Fruit fly (Drosophila melanogaster) whole organism, embryonic: Measurements from ENCODE around the gene CG8960.

ENCODE experiments used
- Adf1 ChIP-seq: fragments of 200-800 bp; sonication (Bioruptor generic); IDR thresholded peaks from 2 replicates; pipeline ENCODE4 v1.3.6; 2022; ENCODE audit warnings: missing biosample characterization, missing genetic modification characterization
- Bdp1 ChIP-seq: fragments of 200-800 bp; sonication (Bioruptor generic); optimal IDR thresholded peaks from 3 replicates; lab custom pipeline; 2016; ENCODE audit warnings: missing biosample characterization, missing genetic modification characterization
- CG10366 ChIP-seq: fragments of 200-800 bp; sonication (Bioruptor generic); IDR thresholded peaks from 2 replicates; pipeline ENCODE4 v1.3.6; 2022; ENCODE audit warnings: missing biosample characterization, missing genetic modification characterization
- CG10431 ChIP-seq: fragments of 200-800 bp; sonication (Bioruptor generic); optimal IDR thresholded peaks from 3 replicates; lab custom pipeline; 2018; ENCODE audit warnings: missing biosample characterization, mild to moderate bottlenecking, missing genetic modification characterization
- CG11504 ChIP-seq: fragments of 200-800 bp; sonication (Bioruptor generic); optimal IDR thresholded peaks from 3 replicates; lab custom pipeline; 2019; ENCODE audit warnings: missing biosample characterization, mild to moderate bottlenecking, missing genetic modification characterization, moderate library complexity
- CG12942 ChIP-seq: fragments of 200-800 bp; sonication (Bioruptor generic); optimal IDR thresholded peaks from 3 replicates; lab custom pipeline; 2016; ENCODE audit warnings: missing biosample characterization, missing genetic modification characterization
- CG14860 ChIP-seq: fragments of 200-800 bp; sonication (Bioruptor generic); IDR thresholded peaks from 3 replicates; pipeline ENCODE4 v1.3.6; 2022; ENCODE audit warnings: missing biosample characterization, missing genetic modification characterization; ENCODE audit not compliant: partially characterized antibody
- CG16779 ChIP-seq: fragments of 200-800 bp; sonication (Bioruptor generic); IDR thresholded peaks from 2 replicates; pipeline ENCODE4 v1.3.6; 2022; ENCODE audit warnings: missing biosample characterization, missing genetic modification characterization
- CG17359 ChIP-seq: fragments of 200-800 bp; sonication (Bioruptor generic); optimal IDR thresholded peaks from 3 replicates; lab custom pipeline; 2018; ENCODE audit warnings: missing biosample characterization, mild to moderate bottlenecking, missing genetic modification characterization, moderate library complexity
- CG2678 ChIP-seq: fragments of 200-800 bp; sonication (Bioruptor generic); optimal IDR thresholded peaks from 3 replicates; lab custom pipeline; 2019; ENCODE audit warnings: missing biosample characterization, mild to moderate bottlenecking, missing genetic modification characterization, moderate library complexity
- CG2712 ChIP-seq: fragments of 200-800 bp; optimal IDR thresholded peaks from 3 replicates; lab custom pipeline; 2019; ENCODE audit warnings: missing biosample characterization, mild to moderate bottlenecking, missing genetic modification characterization, moderate library complexity
- CG3281 ChIP-seq: fragments of 200-800 bp; sonication (Bioruptor generic); optimal IDR thresholded peaks from 3 replicates; lab custom pipeline; 2017; ENCODE audit warnings: missing biosample characterization, mild to moderate bottlenecking, missing genetic modification characterization
- CG33557 ChIP-seq: fragments of 200-800 bp; sonication (Bioruptor generic); optimal IDR thresholded peaks from 2 replicates; lab custom pipeline; 2019; ENCODE audit warnings: missing biosample characterization, mild to moderate bottlenecking, missing genetic modification characterization, moderate library complexity
- CG34422 ChIP-seq: fragments of 200-800 bp; sonication (Bioruptor generic); IDR thresholded peaks from 3 replicates; pipeline ENCODE4 v1.3.6; 2022; ENCODE audit warnings: missing biosample characterization, missing genetic modification characterization
- CG4617 ChIP-seq: fragments of 200-800 bp; sonication (Bioruptor generic); optimal IDR thresholded peaks from 3 replicates; lab custom pipeline; 2016; ENCODE audit warnings: missing biosample characterization, missing genetic modification characterization, borderline replicate concordance
- CG5245 ChIP-seq: fragments of 200-800 bp; sonication (Bioruptor generic); optimal IDR thresholded peaks from 3 replicates; lab custom pipeline; 2016; ENCODE audit warnings: missing biosample characterization, missing genetic modification characterization
- CG6765 ChIP-seq: fragments of 200-800 bp; sonication (Bioruptor generic); optimal IDR thresholded peaks from 3 replicates; lab custom pipeline; 2017; ENCODE audit warnings: missing biosample characterization, mild to moderate bottlenecking, missing genetic modification characterization
- CG8944 ChIP-seq: fragments of 200-800 bp; sonication (Bioruptor generic); optimal IDR thresholded peaks from 3 replicates; lab custom pipeline; 2016; ENCODE audit warnings: missing biosample characterization, missing genetic modification characterization
- HLH3B ChIP-seq: fragments of 200-800 bp; sonication (Bioruptor generic); IDR thresholded peaks from 2 replicates; pipeline ENCODE4 v1.3.6; 2022; ENCODE audit warnings: missing biosample characterization, missing genetic modification characterization
- HLH4C ChIP-seq: fragments of 200-800 bp; sonication (Bioruptor generic); IDR thresholded peaks from 3 replicates; pipeline ENCODE4 v1.3.6; 2022; ENCODE audit warnings: missing biosample characterization, missing genetic modification characterization; ENCODE audit not compliant: partially characterized antibody
- Jarid2 ChIP-seq: fragments of 200-800 bp; sonication (Bioruptor generic); optimal IDR thresholded peaks from 3 replicates; lab custom pipeline; 2017; ENCODE audit warnings: mild to moderate bottlenecking, missing biosample characterization, missing genetic modification reagents, missing genetic modification characterization
- MTF-1 ChIP-seq: fragments of 200-800 bp; sonication (Bioruptor generic); optimal IDR thresholded peaks from 2 replicates; lab custom pipeline; 2018; ENCODE audit warnings: missing biosample characterization, mild to moderate bottlenecking, missing genetic modification characterization, borderline replicate concordance
- Meics ChIP-seq: fragments of 200-800 bp; sonication (Bioruptor generic); optimal IDR thresholded peaks from 2 replicates; lab custom pipeline; 2017; ENCODE audit warnings: missing biosample characterization, mild to moderate bottlenecking, missing genetic modification characterization
- NFAT ChIP-seq: fragments of 200-800 bp; sonication (Bioruptor generic); IDR thresholded peaks from 2 replicates; pipeline ENCODE4 v1.3.6; 2022; ENCODE audit warnings: missing biosample characterization, missing genetic modification characterization
- Ptx1 ChIP-seq: fragments of 200-800 bp; sonication (Bioruptor generic); IDR thresholded peaks from 2 replicates; pipeline ENCODE4 v1.3.6; 2022; ENCODE audit warnings: missing biosample characterization, missing genetic modification characterization
- Ravus ChIP-seq: fragments of 200-800 bp; sonication (Bioruptor generic); IDR thresholded peaks from 2 replicates; pipeline ENCODE4 v1.3.6; 2022; ENCODE audit warnings: missing biosample characterization, missing genetic modification characterization
- Rx ChIP-seq: fragments of 200-800 bp; sonication (Bioruptor generic); IDR thresholded peaks from 2 replicates; pipeline ENCODE4 v1.3.6; 2022; ENCODE audit warnings: missing biosample characterization, missing genetic modification characterization
- Side ChIP-seq: fragments of 200-800 bp; sonication (Bioruptor generic); optimal IDR thresholded peaks from 2 replicates; lab custom pipeline; 2016; ENCODE audit warnings: missing biosample characterization, missing genetic modification characterization
- Six4 ChIP-seq: fragments of 200-800 bp; sonication (Bioruptor generic); optimal IDR thresholded peaks from 2 replicates; lab custom pipeline; 2016; ENCODE audit warnings: missing biosample characterization, missing genetic modification characterization
- Sox102F ChIP-seq: fragments of 200-800 bp; sonication (Bioruptor generic); optimal IDR thresholded peaks from 2 replicates; lab custom pipeline; 2018; ENCODE audit warnings: missing biosample characterization, mild to moderate bottlenecking, missing genetic modification characterization, moderate library complexity
- Stat92E ChIP-seq, 3 experiments: fragments of >200 bp in 2 of 3; fragments of 200-800 bp in 1 of 3; sonication (Bioruptor generic) in 1 of 3; optimal IDR thresholded peaks; 2 replicates each; lab custom pipeline; 2017 to 2019; ENCODE audit warnings: missing biosample characterization in 3 of 3, missing genetic modification characterization in 3 of 3, mild to moderate bottlenecking in 1 of 3, moderate library complexity in 1 of 3
- Trl ChIP-seq, 3 experiments: fragments of >200 bp in 2 of 3; fragments of 200-800 bp in 1 of 3; sonication (Bioruptor generic) in 1 of 3; optimal IDR thresholded peaks; 2 replicates in 1 of 3; 3 replicates in 2 of 3; lab custom pipeline; 2016 to 2017; ENCODE audit warnings: missing biosample characterization in 1 of 3, missing genetic modification characterization in 1 of 3
- bab2 ChIP-seq: fragments of 200-800 bp; sonication (Bioruptor generic); optimal IDR thresholded peaks from 2 replicates; lab custom pipeline; 2016; ENCODE audit warnings: missing biosample characterization, missing genetic modification characterization
- chinmo ChIP-seq: fragments of 200-800 bp; sonication (Bioruptor generic); IDR thresholded peaks from 4 replicates; pipeline ENCODE4 v1.3.6; 2022; ENCODE audit warnings: missing biosample characterization, missing genetic modification characterization; ENCODE audit not compliant: partially characterized antibody
- croc ChIP-seq: fragments of 200-800 bp; sonication (Bioruptor generic); conservative IDR thresholded peaks from 3 replicates; pipeline ENCODE4 v1.3.6; 2022; ENCODE audit warnings: missing biosample characterization, missing genetic modification characterization
- gfzf ChIP-seq: fragments of 200-800 bp; sonication (Bioruptor generic); optimal IDR thresholded peaks from 2 replicates; lab custom pipeline; 2016; ENCODE audit warnings: missing biosample characterization, mild to moderate bottlenecking, missing genetic modification characterization, moderate library complexity
- ham ChIP-seq: fragments of 200-800 bp; sonication (Bioruptor generic); IDR thresholded peaks from 2 replicates; pipeline ENCODE4 v1.3.6; 2022; ENCODE audit warnings: missing biosample characterization, missing genetic modification characterization
- mld ChIP-seq: fragments of 200-800 bp; sonication (Bioruptor generic); IDR thresholded peaks from 3 replicates; pipeline ENCODE4 v1.3.6; 2022; ENCODE audit warnings: missing biosample characterization, missing genetic modification characterization; ENCODE audit not compliant: partially characterized antibody
- nau ChIP-seq: fragments of 200-800 bp; sonication (Bioruptor generic); optimal IDR thresholded peaks from 3 replicates; lab custom pipeline; 2017; ENCODE audit warnings: missing biosample characterization, mild to moderate bottlenecking, missing genetic modification characterization, missing genetic modification reagents
- nerfin-1 ChIP-seq: fragments of 200-800 bp; sonication (Bioruptor generic); optimal IDR thresholded peaks from 3 replicates; lab custom pipeline; 2019; ENCODE audit warnings: missing biosample characterization, mild to moderate bottlenecking, missing genetic modification characterization, moderate library complexity
- otp ChIP-seq: fragments of 200-800 bp; sonication (Bioruptor generic); IDR thresholded peaks from 3 replicates; pipeline ENCODE4, ENCODE4 v1.3.6; 2022; ENCODE audit warnings: missing biosample characterization, missing genetic modification characterization
- prd ChIP-seq, 3 experiments: fragments of >200 bp in 2 of 3; fragments of 200-800 bp in 1 of 3; sonication (Bioruptor generic) in 1 of 3; optimal IDR thresholded peaks in 2 of 3; IDR thresholded peaks in 1 of 3; 2 replicates in 2 of 3; 3 replicates in 1 of 3; pipeline versions ENCODE4 v1.3.6 to Lab custom; 2017 to 2022; ENCODE audit warnings: missing biosample characterization in 1 of 3, missing genetic modification characterization in 1 of 3
- pros ChIP-seq: fragments of 200-800 bp; sonication (Bioruptor generic); optimal IDR thresholded peaks from 3 replicates; lab custom pipeline; 2019; ENCODE audit warnings: missing biosample characterization, mild to moderate bottlenecking, missing genetic modification characterization, moderate library complexity
- pzg ChIP-seq: fragments of 200-800 bp; sonication (Bioruptor generic); optimal IDR thresholded peaks from 3 replicates; lab custom pipeline; 2018; ENCODE audit warnings: missing biosample characterization, mild to moderate bottlenecking, missing genetic modification characterization, moderate library complexity
- rib ChIP-seq: fragments of 200-800 bp; sonication (Bioruptor generic); IDR thresholded peaks from 2 replicates; pipeline ENCODE4 v1.3.6; 2022; ENCODE audit warnings: missing biosample characterization, missing genetic modification characterization
- salm ChIP-seq: fragments of 200-800 bp; sonication (Bioruptor generic); optimal IDR thresholded peaks from 2 replicates; lab custom pipeline; 2018; ENCODE audit warnings: missing biosample characterization, mild to moderate bottlenecking, missing genetic modification characterization
- seq ChIP-seq: fragments of 200-800 bp; sonication (Bioruptor generic); IDR thresholded peaks from 2 replicates; pipeline ENCODE4 v1.3.6; 2022; ENCODE audit warnings: missing biosample characterization, missing genetic modification characterization
- sqz ChIP-seq: fragments of 200-800 bp; sonication (Bioruptor generic); optimal IDR thresholded peaks from 3 replicates; lab custom pipeline; 2018; ENCODE audit warnings: missing biosample characterization, mild to moderate bottlenecking, missing genetic modification characterization
- sug ChIP-seq: fragments of 200-800 bp; optimal IDR thresholded peaks from 2 replicates; lab custom pipeline; 2019; ENCODE audit warnings: missing biosample characterization, mild to moderate bottlenecking, missing genetic modification characterization, moderate library complexity

The CG8960 gene

dm6 chr3L:2229172-2229696 lies 32.4 kb downstream of the CG8960 start, which contains the start of gene Oseg2 (continued):
- TF ChIP-seq MTF-1 (GFP tag; lab: Kevin White, UChicago): no peak
- TF ChIP-seq CG10366: no peak
- no peak for TF ChIP-seq CG8944 (GFP tag; lab: Kevin White, UChicago)
- no peak for TF ChIP-seq sqz (GFP tag; lab: Kevin White, UChicago)
- TF ChIP-seq NFAT: no peak
- no peak for TF ChIP-seq Meics (GFP tag; lab: Kevin White, UChicago)
- no peak for TF ChIP-seq Side (GFP tag; lab: Kevin White, UChicago)
- TF ChIP-seq chinmo (GFP tag; lab: Robert Waterston, UW): 0 out of 4 replicates have a peak, but pooled peaks have one; percentile 53
- no peak for TF ChIP-seq CG33557 (GFP tag; lab: Kevin White, UChicago)
- TF ChIP-seq ham (GFP tag; lab: Robert Waterston, UW): no peak
- no peak for TF ChIP-seq Rx (GFP tag; lab: Robert Waterston, UW)
- TF ChIP-seq salm (tag; lab: Kevin White, UChicago): no peak
- TF ChIP-seq Trl (optimal IDR thresholded peaks at IDR 0.05; lab: Kevin White, UChicago): peak; percentile 4 to 34
- TF ChIP-seq Trl (GFP tag; optimal IDR thresholded peaks at IDR 0.05; lab: Kevin White, UChicago): no peak
- TF ChIP-seq nau (GFP tag; lab: Kevin White, UChicago): no peak
- TF ChIP-seq CG14860 (GFP tag; lab: Robert Waterston, UW): no peak
- TF ChIP-seq Adf1 (GFP tag; lab: Robert Waterston, UW): peak; percentile 68; the same call in 1 of the 2 replicates
- no peak for TF ChIP-seq CG10431 (GFP tag; lab: Kevin White, UChicago)
- TF ChIP-seq pros (GFP tag; lab: Kevin White, UChicago): peak; percentile 56
- no peak for TF ChIP-seq CG12942 (GFP tag; lab: Kevin White, UChicago)
- no peak for TF ChIP-seq bab2 (GFP tag; lab: Kevin White, UChicago)
- TF ChIP-seq otp (GFP tag; lab: Robert Waterston, UW): no peak
- no peak for TF ChIP-seq CG17359 (tag; lab: Kevin White, UChicago)
- peak; percentile 36; the same call in 1 of the 2 replicates for TF ChIP-seq CG16779 (GFP tag; lab: Robert Waterston, UW)
- TF ChIP-seq mld (GFP tag; lab: Robert Waterston, UW): no peak
- TF ChIP-seq CG5245 (GFP tag; lab: Kevin White, UChicago): no peak
- no peak for TF ChIP-seq CG3281 (GFP tag; lab: Kevin White, UChicago)
- peak; percentile 49 for TF ChIP-seq nerfin-1 (tag; lab: Kevin White, UChicago)
- TF ChIP-seq prd (optimal IDR thresholded peaks at IDR 0.05; lab: Kevin White, UChicago): no peak
- TF ChIP-seq prd (GFP tag; IDR thresholded peaks at IDR 0.05; lab: Robert Waterston, UW): 0 out of 3 replicates have a peak, but pooled peaks have one; percentile 10
- peak; percentile 82 for TF ChIP-seq seq
- no peak for TF ChIP-seq rib (GFP tag; lab: Robert Waterston, UW)
- no peak for TF ChIP-seq Stat92E (GFP tag; optimal IDR thresholded peaks at IDR 0.05; lab: Kevin White, UChicago)
- TF ChIP-seq Bdp1 (GFP tag; lab: Kevin White, UChicago): no peak
- TF ChIP-seq CG2712: no peak
- no peak for TF ChIP-seq sug (tag; lab: Kevin White, UChicago)
- no peak for TF ChIP-seq Jarid2 (GFP tag; lab: Kevin White, UChicago)
- no peak for TF ChIP-seq CG2678 (tag; lab: Kevin White, UChicago)
- no peak for TF ChIP-seq Ravus (GFP tag; lab: Robert Waterston, UW)
- no peak for TF ChIP-seq CG11504 (tag; lab: Kevin White, UChicago)
- no peak for TF ChIP-seq pzg
- TF ChIP-seq gfzf (GFP tag; lab: Kevin White, UChicago): no peak
- TF ChIP-seq HLH3B (GFP tag; lab: Robert Waterston, UW): no peak
- TF ChIP-seq HLH4C (GFP tag; lab: Robert Waterston, UW): 0 out of 3 replicates have a peak, but pooled peaks have one; percentile 9
- TF ChIP-seq CG34422 (GFP tag; lab: Robert Waterston, UW): peak; percentile 71; the same call in 1 of the 3 replicates
- no peak for TF ChIP-seq Sox102F
- no peak for TF ChIP-seq croc (GFP tag; lab: Robert Waterston, UW)
- no peak for TF ChIP-seq Six4 (GFP tag; lab: Kevin White, UChicago)
- TF ChIP-seq Ptx1 (GFP tag; lab: Robert Waterston, UW): no peak
- no peak for TF ChIP-seq CG6765
- no peak for TF ChIP-seq CG4617 (GFP tag; lab: Kevin White, UChicago)
